Worm (Caenorhabditis elegans): ENCODE results near the gene C06C3.3.

Gene C06C3.3

DNA sequence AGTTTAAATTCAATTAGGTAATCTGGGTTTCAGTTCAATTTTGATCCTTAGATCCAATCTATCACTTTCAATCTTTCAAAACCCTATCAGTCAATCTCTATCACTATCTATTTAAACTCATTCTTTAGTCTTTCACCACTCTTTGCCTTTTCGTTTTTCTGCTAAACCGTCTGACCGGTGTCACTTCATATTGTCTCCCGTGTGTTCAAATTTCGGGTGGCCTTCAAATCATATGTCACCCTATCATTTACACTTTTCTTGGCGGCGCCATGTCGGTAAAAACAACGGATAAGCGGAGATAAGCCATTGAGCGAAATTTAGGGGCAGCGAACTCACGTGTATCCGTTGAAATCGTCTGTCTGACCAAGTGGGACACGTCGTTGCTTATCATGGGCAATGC lies 28.3 kb downstream of the C06C3.3 start:
- no peak for TF ChIP-seq unc-3 (GFP tag; conservative IDR thresholded peaks at IDR 0.05)
- no peak for TF ChIP-seq unc-3 (tag; optimal IDR thresholded peaks at IDR 0.05)
- no peak for TF ChIP-seq nhr-232 (tag; optimal IDR thresholded peaks at IDR 0.05)
- no peak for TF ChIP-seq tbx-2 (tag; optimal IDR thresholded peaks at IDR 0.05)
- TF ChIP-seq sox-4 (tag; optimal IDR thresholded peaks at IDR 0.05), result no peak
- no peak for TF ChIP-seq C08G9.2 (tag; optimal IDR thresholded peaks at IDR 0.05)
- no peak for TF ChIP-seq odd-2 (tag; optimal IDR thresholded peaks at IDR 0.05)
- no peak for TF ChIP-seq pha-2 (tag; optimal IDR thresholded peaks at IDR 0.05)
- TF ChIP-seq nhr-11 (tag; optimal IDR thresholded peaks at IDR 0.05), result no peak
- TF ChIP-seq pqm-1 (tag; optimal IDR thresholded peaks at IDR 0.05), result no peak
- TF ChIP-seq elt-2 (tag; optimal IDR thresholded peaks at IDR 0.05), result no peak
- no peak for TF ChIP-seq nfya-1 (tag; optimal IDR thresholded peaks at IDR 0.05)
- no peak for TF ChIP-seq ceh-48 (tag; optimal IDR thresholded peaks at IDR 0.05)
- TF ChIP-seq ceh-18 (tag; optimal IDR thresholded peaks at IDR 0.05), result no peak
- no peak for TF ChIP-seq ref-2 (tag; optimal IDR thresholded peaks at IDR 0.05)
- no peak for TF ChIP-seq Y22D7AL.16 (tag; optimal IDR thresholded peaks at IDR 0.05)

- no peak for TF ChIP-seq ceh-48 (tag; optimal IDR thresholded peaks at IDR 0.05)
- no peak for TF ChIP-seq elt-4 (tag; optimal IDR thresholded peaks at IDR 0.05)
- no peak for TF ChIP-seq ceh-30 (tag; optimal IDR thresholded peaks at IDR 0.05)
- TF ChIP-seq pax-1 (tag; optimal IDR thresholded peaks at IDR 0.05), result no peak
- TF ChIP-seq ceh-31 (tag; optimal IDR thresholded peaks at IDR 0.05), result no peak
- TF ChIP-seq zip-5 (tag; optimal IDR thresholded peaks at IDR 0.05), result no peak
- TF ChIP-seq fax-1 (tag; optimal IDR thresholded peaks at IDR 0.05), result no peak
- TF ChIP-seq hlh-15 (tag; optimal IDR thresholded peaks at IDR 0.05), result no peak
- no peak for TF ChIP-seq nhr-232 (tag; optimal IDR thresholded peaks at IDR 0.05)
- no peak for TF ChIP-seq ceh-19 (GFP tag; optimal IDR thresholded peaks at IDR 0.05)
Measured at ce11 chrII:9338859-9339258, 33.4 kb downstream of the C06C3.3 start, which contains the start of gene ttll-12. Gene ttll-12 (plus strand): TSS chrII:9338997.

DNA sequence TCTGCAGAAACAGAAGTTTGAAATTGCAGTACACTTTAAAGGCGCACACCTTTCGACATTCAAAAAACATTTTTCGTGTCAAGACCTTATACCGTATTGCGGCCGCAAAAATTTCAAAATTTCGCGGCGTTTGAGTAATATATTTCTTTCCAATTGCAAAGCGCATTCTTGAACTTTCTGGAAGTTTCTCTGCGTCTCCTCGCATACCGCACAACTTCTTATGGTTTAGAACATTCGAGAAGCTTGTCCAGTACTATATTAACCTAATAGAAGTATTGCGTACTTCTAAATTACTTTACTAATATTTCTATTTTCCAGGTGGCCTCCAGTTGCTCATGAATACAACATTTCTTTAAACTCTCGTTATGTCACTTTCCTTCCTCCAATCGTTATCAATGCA lies 35.6 kb downstream of the C06C3.3 start:
- TF ChIP-seq unc-86 (tag; optimal IDR thresholded peaks at IDR 0.05), result no peak
- TF ChIP-seq pqm-1 (tag; optimal IDR thresholded peaks at IDR 0.05), result no peak
- TF ChIP-seq ceh-2 (tag; optimal IDR thresholded peaks at IDR 0.05), result no peak

DNA sequence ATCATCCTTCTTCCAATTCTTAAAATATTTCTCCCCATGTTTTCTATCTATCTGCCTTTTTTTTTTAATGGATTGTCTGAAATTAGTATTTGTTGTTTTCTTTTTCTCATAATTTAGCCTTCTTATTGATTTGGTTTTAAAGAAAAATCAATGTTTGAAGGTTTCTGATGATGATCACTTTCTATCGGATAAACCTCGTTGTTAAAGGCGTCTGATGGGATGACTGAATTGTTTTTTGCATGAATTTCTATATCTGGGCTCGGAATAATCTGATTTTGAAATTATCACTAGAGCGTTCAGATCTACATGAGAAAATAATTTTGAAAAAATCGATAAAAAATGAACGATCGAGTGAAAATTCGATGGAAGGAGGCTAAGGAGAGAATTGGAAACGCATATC lies 38.6 kb downstream of the C06C3.3 start, which contains the start of gene scp-1:
Gene scp-1 (plus strand): TSS at position 301 of the 400 bp plus-strand sequence.
- no peak for TF ChIP-seq ztf-16 (tag; optimal IDR thresholded peaks at IDR 0.05)
- TF ChIP-seq odd-2 (tag; optimal IDR thresholded peaks at IDR 0.05), result no peak

DNA sequence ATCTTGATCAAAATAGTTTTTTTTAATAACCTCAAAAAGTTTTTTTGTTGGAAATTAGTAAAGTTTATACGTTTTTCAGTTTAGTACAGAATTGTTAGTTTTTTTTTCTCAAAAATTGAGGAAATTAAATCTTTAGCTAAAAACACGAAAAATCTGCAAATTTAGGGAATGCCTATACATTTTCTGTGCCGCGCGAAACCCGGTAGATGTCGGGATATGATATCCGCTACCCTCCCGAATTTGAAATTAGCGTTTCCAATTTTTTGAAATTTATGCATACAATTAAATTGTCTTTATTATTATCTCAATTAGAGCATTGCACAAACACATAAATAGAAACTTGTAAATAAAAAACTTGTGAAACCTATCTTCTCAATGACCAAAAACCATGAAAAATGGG lies 39.3 kb downstream of the C06C3.3 start:
- TF ChIP-seq fkh-10 (GFP tag; optimal IDR thresholded peaks at IDR 0.05) (no peak), dve-1 (tag; optimal IDR thresholded peaks at IDR 0.05) (no peak), nfya-1 (tag; optimal IDR thresholded peaks at IDR 0.05) (no peak), unc-55 (GFP tag; optimal IDR thresholded peaks at IDR 0.05) (no peak)

DNA sequence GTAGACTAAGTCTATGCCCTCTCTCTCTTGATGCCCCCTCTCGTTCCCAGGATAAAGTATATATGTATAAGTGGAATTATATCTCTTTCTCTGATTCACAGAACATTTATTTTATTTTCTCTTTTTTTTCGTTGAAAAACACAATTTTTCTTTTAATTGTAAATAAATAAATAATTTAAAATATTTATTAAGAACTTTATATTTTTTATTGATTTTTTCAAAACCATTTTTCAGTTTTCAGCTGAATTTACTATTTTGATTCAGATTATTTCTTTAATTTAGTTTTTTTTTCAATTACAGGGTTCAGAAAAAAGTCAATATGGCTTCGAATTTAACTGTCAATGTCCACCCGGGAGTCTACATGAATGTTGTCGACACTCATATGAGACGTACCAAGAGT lies 41.0 kb downstream of the C06C3.3 start, which contains the start of gene eif-3.F:
Gene eif-3.F (plus strand): TSS at position 301 of the 400 bp plus-strand sequence.
- TF ChIP-seq sox-4 (tag; optimal IDR thresholded peaks at IDR 0.05) (no peak), pat-9 (tag; optimal IDR thresholded peaks at IDR 0.05) (no peak), sox-2 (GFP tag; IDR thresholded peaks at IDR 0.05) (no peak), fax-1 (tag; optimal IDR thresholded peaks at IDR 0.05) (no peak), ama-1 (optimal IDR thresholded peaks at IDR 0.05) (no peak), madf-2 (tag; optimal IDR thresholded peaks at IDR 0.05) (no peak), eyg-1 (tag; optimal IDR thresholded peaks at IDR 0.05) (no peak), Y22D7AL.16 (tag; optimal IDR thresholded peaks at IDR 0.05) (no peak), ztf-16 (tag; optimal IDR thresholded peaks at IDR 0.05) (no peak), unc-3 (GFP tag; conservative IDR thresholded peaks at IDR 0.05) (no peak), unc-3 (tag; optimal IDR thresholded peaks at IDR 0.05) (no peak), ttx-3 (tag; optimal IDR thresholded peaks at IDR 0.05) (no peak), ahr-1 (tag; optimal IDR thresholded peaks at IDR 0.05) (no peak)
